Worm (Caenorhabditis elegans) whole organism, L2 larva: ENCODE results near the gene pro-3.

Experiments
- ama-1 ChIP-seq: fragments of 150-350 bp; optimal IDR thresholded peaks from 2 replicates; lab custom pipeline; 2018; ENCODE audit warnings: inconsistent platforms
- blmp-1 ChIP-seq: sonication (generic microtip); optimal IDR thresholded peaks from 2 replicates; lab custom pipeline; 2017; ENCODE audit warnings: missing genetic modification characterization, mild to moderate bottlenecking, missing compliant biosample characterization, antibody characterized with exemption, moderate library complexity; ENCODE audit not compliant: insufficient read depth
- egl-27 ChIP-seq: sonication (generic microtip); optimal IDR thresholded peaks from 3 replicates; lab custom pipeline; 2017; ENCODE audit warnings: missing biosample characterization, missing genetic modification reagents, missing genetic modification characterization
- elt-3 ChIP-seq: sonication (generic microtip); optimal IDR thresholded peaks from 2 replicates; lab custom pipeline; 2017; ENCODE audit warnings: missing biosample characterization, missing genetic modification characterization
- gmeb-1 ChIP-seq: fragments of 150-350 bp; optimal IDR thresholded peaks from 2 replicates; lab custom pipeline; 2014; ENCODE audit warnings: missing biosample characterization, missing genetic modification characterization
- lin-39 ChIP-seq: fragments of 150-350 bp; optimal IDR thresholded peaks from 2 replicates; lab custom pipeline; 2014; ENCODE audit warnings: missing biosample characterization, missing genetic modification reagents, missing genetic modification characterization
- mab-5 ChIP-seq: fragments of 150-350 bp; optimal IDR thresholded peaks from 2 replicates; lab custom pipeline; 2014; ENCODE audit warnings: missing biosample characterization, missing genetic modification characterization
- nhr-11 ChIP-seq: fragments of 150-350 bp; optimal IDR thresholded peaks from 2 replicates; lab custom pipeline; 2014; ENCODE audit warnings: missing biosample characterization, missing genetic modification characterization
- nhr-25 ChIP-seq: fragments of 150-350 bp; sonication (generic microtip); optimal IDR thresholded peaks from 3 replicates; lab custom pipeline; 2014; ENCODE audit warnings: missing biosample characterization, missing genetic modification characterization
- unc-62 ChIP-seq: fragments of 150-350 bp; optimal IDR thresholded peaks from 2 replicates; lab custom pipeline; 2014; ENCODE audit warnings: missing biosample characterization, missing genetic modification reagents, missing genetic modification characterization
- ztf-11 ChIP-seq: sonication (generic microtip); optimal IDR thresholded peaks from 2 replicates; lab custom pipeline; 2017; ENCODE audit warnings: missing biosample characterization, missing genetic modification characterization
- ztf-4 ChIP-seq: fragments of 150-350 bp; optimal IDR thresholded peaks from 2 replicates; lab custom pipeline; 2014; ENCODE audit warnings: missing biosample characterization, missing genetic modification characterization

- TF ChIP-seq ztf-4 (tag; lab: Kevin White, UChicago): no peak
- no peak for TF ChIP-seq nhr-25 (tag; lab: Kevin White, UChicago)
- no peak for TF ChIP-seq nhr-11 (tag; lab: Kevin White, UChicago)
- no peak for TF ChIP-seq blmp-1
- no peak for TF ChIP-seq ama-1 (lab: Kevin White, UChicago)
- no peak for TF ChIP-seq lin-39 (tag; lab: Kevin White, UChicago)
- no peak for TF ChIP-seq elt-3 (tag; lab: Kevin White, UChicago)
- TF ChIP-seq mab-5 (tag; lab: Kevin White, UChicago): no peak
- no peak for TF ChIP-seq unc-62 (GFP tag; lab: Kevin White, UChicago)
- TF ChIP-seq gmeb-1 (tag; lab: Kevin White, UChicago): no peak
- TF ChIP-seq egl-27 (tag; lab: Kevin White, UChicago): no peak
- TF ChIP-seq ztf-11 (tag; lab: Kevin White, UChicago): no peak
These were observed 35.0 kb upstream of the pro-3 start for ce11 chrV:19153244-19153643.
